Worm (Caenorhabditis elegans) whole organism, late embryonic: ENCODE measurements around the gene T04C12.1.
A peak's percentile ranks its signal among the peaks of the same experiment; 100 is the strongest.

ENCODE experiments used
- T23F11.4 ChIP-seq: fragments of 200-800 bp; sonication (Bioruptor generic); optimal IDR thresholded peaks from 2 replicates; lab custom pipeline; 2018; ENCODE audit warnings: mild to moderate bottlenecking, missing genetic modification characterization, missing compliant biosample characterization
- Y22D7AL.16 ChIP-seq: sonication (generic microtip); optimal IDR thresholded peaks from 2 replicates; lab custom pipeline; 2016; ENCODE audit warnings: missing genetic modification characterization, missing compliant biosample characterization
- ceh-45 ChIP-seq: fragments of 200-800 bp; sonication (Bioruptor generic); IDR thresholded peaks from 2 replicates; pipeline ENCODE4 v1.3.6; 2022; ENCODE audit warnings: missing genetic modification reagents, missing genetic modification characterization, missing compliant biosample characterization
- che-1 ChIP-seq: sonication (generic microtip); optimal IDR thresholded peaks from 2 replicates; lab custom pipeline; 2016; ENCODE audit warnings: mild to moderate bottlenecking, missing genetic modification characterization, missing compliant biosample characterization
- dmd-4 ChIP-seq: sonication (generic microtip); optimal IDR thresholded peaks from 2 replicates; lab custom pipeline; 2016; ENCODE audit warnings: borderline replicate concordance, missing genetic modification characterization, missing compliant biosample characterization
- elt-2 ChIP-seq: sonication (generic microtip); optimal IDR thresholded peaks from 2 replicates; lab custom pipeline; 2016; ENCODE audit warnings: missing genetic modification reagents, missing genetic modification characterization, missing compliant biosample characterization
- gmeb-2 ChIP-seq: sonication (generic microtip); optimal IDR thresholded peaks from 2 replicates; lab custom pipeline; 2016; ENCODE audit warnings: missing genetic modification characterization, inconsistent platforms, missing compliant biosample characterization
- lin-11 ChIP-seq: fragments of 200-800 bp; sonication (Bioruptor generic); optimal IDR thresholded peaks from 2 replicates; lab custom pipeline; 2018; ENCODE audit warnings: mild to moderate bottlenecking, missing genetic modification characterization, missing compliant biosample characterization
- nfya-1 ChIP-seq: sonication (generic microtip); optimal IDR thresholded peaks from 2 replicates; lab custom pipeline; 2017; ENCODE audit warnings: missing genetic modification characterization, mild to moderate bottlenecking, missing compliant biosample characterization, antibody characterized with exemption, moderate library complexity
- pha-4 ChIP-seq: fragments of 150-350 bp; optimal IDR thresholded peaks from 2 replicates; lab custom pipeline; 2018; ENCODE audit warnings: missing biosample characterization, missing genetic modification reagents, missing genetic modification characterization
- pqm-1 ChIP-seq: sonication (generic microtip); optimal IDR thresholded peaks from 2 replicates; lab custom pipeline; 2016; ENCODE audit warnings: missing genetic modification characterization, missing compliant biosample characterization
- rnt-1 ChIP-seq: sonication (generic microtip); optimal IDR thresholded peaks from 2 replicates; lab custom pipeline; 2016; ENCODE audit warnings: missing genetic modification characterization, missing compliant biosample characterization
- tbx-2 ChIP-seq: sonication (generic microtip); optimal IDR thresholded peaks from 2 replicates; lab custom pipeline; 2016; ENCODE audit warnings: missing genetic modification characterization, missing compliant biosample characterization

DNA sequence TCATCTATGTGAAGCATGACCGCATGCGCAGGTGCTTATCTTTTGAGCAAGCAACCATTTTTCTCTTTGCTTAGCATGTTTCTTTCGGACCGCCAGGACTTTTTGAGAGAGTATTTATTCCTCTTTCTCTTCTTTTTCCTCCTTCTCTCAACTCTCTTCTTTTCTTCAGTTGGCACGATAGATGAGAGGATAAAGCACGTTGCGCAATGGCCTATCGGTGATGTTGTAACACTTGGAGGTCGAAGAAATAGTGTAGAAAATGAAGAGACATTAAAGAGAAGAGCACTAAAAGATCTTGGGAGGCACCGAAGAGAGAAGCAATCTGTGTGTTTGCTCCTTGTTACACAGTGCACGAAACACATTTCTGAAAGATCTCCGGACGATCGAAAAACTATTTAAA lies 24.6 kb upstream of the T04C12.1 start:
- TF ChIP-seq tbx-2 (tag; lab: Kevin White, UChicago): peak; percentile 65
- no peak for TF ChIP-seq lin-11 (tag; lab: Kevin White, UChicago)
- peak; percentile 72 for TF ChIP-seq rnt-1 (tag; lab: Kevin White, UChicago)
- no peak for TF ChIP-seq pqm-1 (tag; lab: Kevin White, UChicago)
- no peak for TF ChIP-seq ceh-45
- TF ChIP-seq dmd-4 (tag; lab: Kevin White, UChicago): peak; percentile 48
- no peak for TF ChIP-seq T23F11.4 (GFP tag; lab: Kevin White, UChicago)
- TF ChIP-seq che-1 (tag; lab: Kevin White, UChicago): no peak
- no peak for TF ChIP-seq Y22D7AL.16 (tag; lab: Kevin White, UChicago)
- no peak for TF ChIP-seq elt-2 (tag; lab: Kevin White, UChicago)
- TF ChIP-seq gmeb-2 (tag; lab: Kevin White, UChicago): no peak
- TF ChIP-seq pha-4: no peak
- peak; percentile 74 for TF ChIP-seq nfya-1 (tag; lab: Kevin White, UChicago)
